Worm (Caenorhabditis elegans): ENCODE results near the gene srx-36.
A peak's percentile ranks its signal among the peaks of the same experiment; 100 is the strongest.

The srx-36 gene

DNA sequence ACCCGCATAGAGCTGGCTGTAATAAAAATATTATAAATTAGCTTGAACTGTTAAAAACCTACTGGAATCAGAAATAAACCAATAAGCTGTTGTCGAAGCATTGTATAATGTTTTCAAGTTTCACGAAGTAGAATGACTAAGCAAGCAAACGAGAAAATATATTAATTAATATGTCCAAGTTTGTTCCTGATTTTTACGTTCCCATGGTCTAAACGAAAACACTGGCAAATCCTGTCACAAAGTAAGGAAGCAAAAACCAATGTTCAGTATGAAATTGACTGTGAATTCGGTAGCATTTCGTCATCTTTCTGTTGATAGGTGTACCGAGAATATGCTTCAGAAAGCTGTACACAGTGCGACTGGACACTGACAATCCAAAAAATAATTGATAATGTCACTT is 10.7 kb downstream of the srx-36 start, which contains the start of gene srx-34:
Gene srx-34, minus strand, starts transcription at position 101 of the 400 bp plus-strand sequence.
- TF ChIP-seq lim-6 (tag; optimal IDR thresholded peaks at IDR 0.05) (no peak), C38D4.7 (GFP tag; optimal IDR thresholded peaks at IDR 0.05) (no peak), ceh-18 (tag; optimal IDR thresholded peaks at IDR 0.05) (no peak), lin-11 (tag; optimal IDR thresholded peaks at IDR 0.05) (no peak), sox-2 (GFP tag; IDR thresholded peaks at IDR 0.05) (no peak), ahr-1 (tag; optimal IDR thresholded peaks at IDR 0.05) (no peak), ceh-19 (GFP tag; optimal IDR thresholded peaks at IDR 0.05) (no peak), pha-2 (tag; optimal IDR thresholded peaks at IDR 0.05) (no peak), fkh-6 (tag; optimal IDR thresholded peaks at IDR 0.05) (no peak), nhr-11 (tag; optimal IDR thresholded peaks at IDR 0.05) (no peak), ama-1 (optimal IDR thresholded peaks at IDR 0.05) (no peak), K09A11.1 (tag; optimal IDR thresholded peaks at IDR 0.05; ENCODE audit: insufficient read depth) (no peak)

DNA sequence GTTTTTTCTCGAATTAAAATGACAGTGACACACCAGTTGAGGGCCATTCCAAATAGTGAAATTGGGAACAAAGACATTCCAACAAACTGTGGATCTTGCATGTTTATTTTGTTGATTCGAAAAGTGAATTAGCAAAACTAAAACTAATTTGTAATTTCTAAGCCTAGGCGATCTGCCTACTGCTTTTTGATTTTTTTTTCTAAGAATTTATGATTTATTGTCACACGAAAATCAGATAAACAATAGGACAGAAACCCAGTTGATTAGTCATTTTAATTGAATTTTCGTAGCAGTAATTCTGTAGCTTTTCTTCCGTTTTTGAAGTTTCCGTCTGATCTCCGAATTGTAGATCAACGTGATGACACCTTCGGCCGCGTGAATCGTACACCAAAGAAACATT is 12.1 kb downstream of the srx-36 start, which contains the start of gene srx-33:
Gene srx-33, minus strand, starts transcription at position 101 of the 400 bp plus-strand sequence.
- TF ChIP-seq elt-2 (tag; optimal IDR thresholded peaks at IDR 0.05) (no peak), lim-6 (tag; optimal IDR thresholded peaks at IDR 0.05) (no peak), ceh-9 (tag; optimal IDR thresholded peaks at IDR 0.05) (no peak), fkh-6 (tag; optimal IDR thresholded peaks at IDR 0.05) (no peak), sox-4 (tag; optimal IDR thresholded peaks at IDR 0.05) (no peak), pha-2 (tag; optimal IDR thresholded peaks at IDR 0.05) (no peak), ceh-22 (tag; optimal IDR thresholded peaks at IDR 0.05) (no peak), tbx-2 (tag; optimal IDR thresholded peaks at IDR 0.05) (no peak), ceh-34 (tag; optimal IDR thresholded peaks at IDR 0.05) (no peak), ref-2 (tag; optimal IDR thresholded peaks at IDR 0.05) (no peak), sox-2 (GFP tag; IDR thresholded peaks at IDR 0.05) (no peak), tbx-7 (tag; optimal IDR thresholded peaks at IDR 0.05) (no peak), rnt-1 (tag; optimal IDR thresholded peaks at IDR 0.05) (no peak)

DNA sequence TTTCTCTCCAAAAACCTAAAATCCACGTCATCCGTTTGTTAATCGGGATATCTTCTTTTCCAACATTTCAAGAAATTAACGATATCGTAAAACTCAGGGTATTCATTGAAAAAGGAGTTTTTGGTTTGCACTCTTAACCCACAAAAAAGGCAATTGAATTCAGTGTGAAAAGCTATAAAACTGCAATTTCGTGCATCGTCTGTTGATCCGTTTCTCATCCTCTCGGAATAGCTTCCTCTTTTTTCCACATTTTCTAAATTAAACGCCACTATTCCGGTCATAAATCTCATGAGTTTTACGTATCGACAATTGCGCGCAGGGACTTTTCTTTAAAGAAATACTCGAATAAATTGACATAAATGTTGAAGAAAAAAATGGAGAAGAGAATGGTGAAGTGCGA is 18.7 kb downstream of the srx-36 start:
- no peak for TF ChIP-seq ceh-34 (tag; optimal IDR thresholded peaks at IDR 0.05)
- TF ChIP-seq pax-1 (tag; optimal IDR thresholded peaks at IDR 0.05), result no peak

DNA sequence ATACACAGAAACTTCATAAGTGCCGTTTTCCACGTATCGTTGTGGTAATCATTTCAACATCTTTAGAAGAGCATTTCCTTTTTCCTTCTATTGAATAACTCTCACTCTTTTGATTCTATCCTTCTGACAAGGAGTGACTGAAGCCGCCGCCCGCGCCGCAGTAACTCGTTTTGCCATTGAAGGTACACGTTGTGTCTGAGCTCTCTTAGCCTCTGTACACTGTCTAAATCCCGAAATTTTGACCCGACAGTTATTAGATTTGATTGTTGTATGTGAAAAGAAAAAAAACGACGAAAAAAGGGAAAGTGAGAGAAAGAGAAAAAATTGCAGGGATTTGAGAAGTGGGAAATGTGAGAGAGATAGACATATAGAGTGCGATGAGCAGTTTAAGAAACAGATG is 19.6 kb downstream of the srx-36 start:
- TF ChIP-seq che-1 (tag; optimal IDR thresholded peaks at IDR 0.05) (no peak), K02D7.2 (tag; optimal IDR thresholded peaks at IDR 0.05) (no peak), unc-42 (tag; optimal IDR thresholded peaks at IDR 0.05) (peak; percentile 96), C38D4.7 (GFP tag; optimal IDR thresholded peaks at IDR 0.05) (no peak), Y22D7AL.16 (tag; optimal IDR thresholded peaks at IDR 0.05) (no peak), fkh-10 (GFP tag; optimal IDR thresholded peaks at IDR 0.05) (peak; percentile 10)

DNA sequence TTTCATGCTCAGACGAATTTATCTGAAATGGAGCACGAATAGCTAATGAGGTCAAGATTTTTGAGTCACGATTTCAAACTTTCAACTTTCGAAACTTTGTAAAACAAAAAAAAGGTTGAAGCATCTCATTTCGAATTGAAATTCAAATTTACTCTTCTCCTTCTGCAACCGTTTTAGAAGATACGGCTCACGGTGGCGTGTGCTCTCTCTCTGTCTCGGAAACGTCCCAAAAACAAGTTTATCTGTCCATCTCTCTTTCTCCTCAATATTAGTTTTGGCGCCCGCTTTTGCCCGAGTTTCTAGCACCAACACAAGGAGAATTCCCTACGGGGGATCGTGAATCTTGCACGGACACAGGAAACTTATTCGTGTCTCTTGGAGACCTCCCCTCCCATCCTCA is 20.5 kb downstream of the srx-36 start:
- no peak for TF ChIP-seq mec-3 (tag; optimal IDR thresholded peaks at IDR 0.05; ENCODE audit: borderline replicate concordance)
- peak; percentile 71 for TF ChIP-seq unc-42 (tag; optimal IDR thresholded peaks at IDR 0.05)
- TF ChIP-seq fkh-6 (tag; optimal IDR thresholded peaks at IDR 0.05), result no peak
- TF ChIP-seq rnt-1 (tag; optimal IDR thresholded peaks at IDR 0.05), result no peak
- no peak for TF ChIP-seq ceh-14 (tag; optimal IDR thresholded peaks at IDR 0.05)

DNA sequence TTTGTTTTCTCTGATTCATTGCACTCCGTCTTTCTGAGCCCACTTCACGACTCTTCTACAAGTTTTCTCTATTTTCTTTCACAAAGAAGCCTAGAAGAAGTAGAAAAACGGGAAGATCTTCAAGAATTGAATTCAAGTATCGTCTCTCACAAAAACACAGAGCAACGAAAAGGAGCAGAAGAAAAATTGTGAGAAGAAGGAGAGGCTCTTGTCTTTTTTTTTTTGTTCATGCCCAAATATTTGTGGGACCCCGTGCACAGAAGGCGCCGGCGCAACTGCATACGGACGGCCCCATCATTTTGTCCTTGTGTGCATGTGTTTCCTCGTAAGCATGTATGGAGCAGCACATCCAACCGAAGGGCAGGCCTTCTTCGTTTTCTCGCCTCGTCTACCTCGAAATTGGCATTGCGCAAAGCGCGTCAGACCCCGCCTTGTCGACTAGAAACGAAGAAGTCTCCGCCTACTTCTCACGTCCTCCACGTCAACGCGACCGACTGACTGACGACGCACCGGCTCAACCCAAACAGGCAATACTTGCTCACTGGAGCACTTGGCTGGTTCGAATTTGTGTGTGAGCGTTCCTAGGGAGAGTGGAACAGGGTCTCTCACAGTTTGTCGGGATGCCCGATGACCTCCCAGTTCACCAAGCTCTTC is 24.2 kb downstream of the srx-36 start:
- no peak for TF ChIP-seq ceh-22 (tag; optimal IDR thresholded peaks at IDR 0.05)
- TF ChIP-seq unc-86 (tag; optimal IDR thresholded peaks at IDR 0.05), result no peak
- peak; percentile 37 for TF ChIP-seq unc-42 (tag; optimal IDR thresholded peaks at IDR 0.05)
- TF ChIP-seq hlh-6 (tag; optimal IDR thresholded peaks at IDR 0.05), result peak; percentile 34
- TF ChIP-seq mec-3 (tag; optimal IDR thresholded peaks at IDR 0.05; ENCODE audit: borderline replicate concordance), result no peak
- TF ChIP-seq ztf-16 (tag; optimal IDR thresholded peaks at IDR 0.05), result no peak
- TF ChIP-seq dmd-4 (tag; optimal IDR thresholded peaks at IDR 0.05; ENCODE audit: borderline replicate concordance), result no peak
- no peak for TF ChIP-seq ceh-6 (GFP tag; optimal IDR thresholded peaks at IDR 0.05)
- no peak for TF ChIP-seq pat-9 (tag; optimal IDR thresholded peaks at IDR 0.05)

Measured in whole organism, late embryonic.